Worm (Caenorhabditis elegans) whole organism, L2 larva: Measurements from ENCODE around the gene nhr-241.

Experiments used
- C34F6.9 ChIP-seq: fragments of 150-350 bp; optimal IDR thresholded peaks from 2 replicates; lab custom pipeline; 2014; ENCODE audit warnings: missing biosample characterization, missing genetic modification characterization
- ZK546.5 ChIP-seq: sonication (generic microtip); optimal IDR thresholded peaks from 2 replicates; lab custom pipeline; 2017; ENCODE audit warnings: missing biosample characterization, missing genetic modification characterization
- alr-1 ChIP-seq: fragments of 150-350 bp; optimal IDR thresholded peaks from 2 replicates; lab custom pipeline; 2014; ENCODE audit warnings: missing biosample characterization, missing genetic modification characterization
- ama-1 ChIP-seq: fragments of 150-350 bp; optimal IDR thresholded peaks from 2 replicates; lab custom pipeline; 2018; ENCODE audit warnings: inconsistent platforms
- ceh-82 ChIP-seq: fragments of 150-350 bp; optimal IDR thresholded peaks from 2 replicates; lab custom pipeline; 2014; ENCODE audit warnings: missing biosample characterization, missing genetic modification characterization
- crh-2 ChIP-seq: sonication (generic microtip); optimal IDR thresholded peaks from 2 replicates; lab custom pipeline; 2017; ENCODE audit warnings: missing biosample characterization, missing genetic modification characterization
- dmd-4 ChIP-seq: sonication (generic microtip); optimal IDR thresholded peaks from 2 replicates; lab custom pipeline; 2017; ENCODE audit warnings: missing biosample characterization, missing genetic modification characterization
- elt-3 ChIP-seq: sonication (generic microtip); optimal IDR thresholded peaks from 2 replicates; lab custom pipeline; 2017; ENCODE audit warnings: missing biosample characterization, missing genetic modification characterization
- fos-1 ChIP-seq: fragments of 150-350 bp; optimal IDR thresholded peaks from 2 replicates; lab custom pipeline; 2014; ENCODE audit warnings: missing biosample characterization, missing genetic modification characterization
- gmeb-1 ChIP-seq: fragments of 150-350 bp; optimal IDR thresholded peaks from 2 replicates; lab custom pipeline; 2014; ENCODE audit warnings: missing biosample characterization, missing genetic modification characterization
- lin-11 ChIP-seq: fragments of 150-350 bp; sonication (generic microtip); optimal IDR thresholded peaks from 2 replicates; lab custom pipeline; 2014; ENCODE audit warnings: missing biosample characterization, missing genetic modification characterization, inconsistent platforms, mixed read lengths
- lin-13 ChIP-seq: fragments of 150-350 bp; optimal IDR thresholded peaks from 2 replicates; lab custom pipeline; 2014; ENCODE audit warnings: missing biosample characterization, missing genetic modification reagents, missing genetic modification characterization
- lin-39 ChIP-seq: fragments of 150-350 bp; optimal IDR thresholded peaks from 2 replicates; lab custom pipeline; 2014; ENCODE audit warnings: missing biosample characterization, missing genetic modification reagents, missing genetic modification characterization
- lsy-2 ChIP-seq, 2 experiments: fragments of 150-350 bp in 1 of 2; sonication (generic microtip) in 1 of 2; optimal IDR thresholded peaks; 2 replicates each; lab custom pipeline; 2014 to 2017; ENCODE audit warnings: missing biosample characterization in 2 of 2, missing genetic modification characterization in 2 of 2
- mab-5 ChIP-seq: fragments of 150-350 bp; optimal IDR thresholded peaks from 2 replicates; lab custom pipeline; 2014; ENCODE audit warnings: missing biosample characterization, missing genetic modification characterization
- mdl-1 ChIP-seq, 2 experiments: fragments of 150-350 bp in 1 of 2; sonication (generic microtip) in 1 of 2; optimal IDR thresholded peaks; 2 replicates each; lab custom pipeline; 2017; ENCODE audit warnings: missing biosample characterization in 2 of 2, missing genetic modification characterization in 2 of 2
- nhr-10 ChIP-seq: sonication (generic microtip); optimal IDR thresholded peaks from 2 replicates; lab custom pipeline; 2017; ENCODE audit warnings: missing biosample characterization, missing genetic modification characterization
- nhr-129 ChIP-seq: fragments of 150-350 bp; optimal IDR thresholded peaks from 2 replicates; lab custom pipeline; 2014; ENCODE audit warnings: missing biosample characterization, missing genetic modification characterization
- nhr-21 ChIP-seq: fragments of 150-350 bp; optimal IDR thresholded peaks from 2 replicates; lab custom pipeline; 2014; ENCODE audit warnings: missing biosample characterization, missing genetic modification characterization
- nhr-23 ChIP-seq: fragments of 150-350 bp; optimal IDR thresholded peaks from 2 replicates; lab custom pipeline; 2014; ENCODE audit warnings: missing biosample characterization, missing genetic modification reagents, missing genetic modification characterization
- nhr-25 ChIP-seq: fragments of 150-350 bp; sonication (generic microtip); optimal IDR thresholded peaks from 3 replicates; lab custom pipeline; 2014; ENCODE audit warnings: missing biosample characterization, missing genetic modification characterization
- nhr-6 ChIP-seq: fragments of 150-350 bp; optimal IDR thresholded peaks from 2 replicates; lab custom pipeline; 2014; ENCODE audit warnings: missing biosample characterization, missing genetic modification characterization
- nhr-77 ChIP-seq: fragments of 150-350 bp; optimal IDR thresholded peaks from 2 replicates; lab custom pipeline; 2014; ENCODE audit warnings: missing biosample characterization, missing genetic modification characterization
- peb-1 ChIP-seq: fragments of 150-350 bp; optimal IDR thresholded peaks from 2 replicates; lab custom pipeline; 2014; ENCODE audit warnings: missing biosample characterization, missing genetic modification characterization
- sma-3 ChIP-seq: sonication (generic microtip); optimal IDR thresholded peaks from 2 replicates; lab custom pipeline; 2016; ENCODE audit warnings: missing genetic modification reagents, missing genetic modification characterization, missing compliant biosample characterization
- sma-9 ChIP-seq, 2 experiments: fragments of 150-350 bp in 1 of 2; sonication (generic microtip) in 1 of 2; optimal IDR thresholded peaks; 2 replicates each; lab custom pipeline; 2014 to 2016; ENCODE audit warnings: missing genetic modification characterization in 2 of 2, mild to moderate bottlenecking in 1 of 2, missing biosample characterization in 1 of 2, missing compliant biosample characterization in 1 of 2, missing genetic modification reagents in 1 of 2, moderate library complexity in 1 of 2
- snpc-4 ChIP-seq: fragments of 150-350 bp; optimal IDR thresholded peaks from 2 replicates; lab custom pipeline; 2014; ENCODE audit warnings: missing biosample characterization, missing genetic modification characterization
- unc-55 ChIP-seq: fragments of 150-350 bp; sonication (generic microtip); optimal IDR thresholded peaks from 3 replicates; lab custom pipeline; 2014; ENCODE audit warnings: missing biosample characterization, missing genetic modification reagents, missing genetic modification characterization
- unc-62 ChIP-seq: fragments of 150-350 bp; optimal IDR thresholded peaks from 2 replicates; lab custom pipeline; 2014; ENCODE audit warnings: missing biosample characterization, missing genetic modification reagents, missing genetic modification characterization
- ztf-1 ChIP-seq: fragments of 200-800 bp; sonication (Bioruptor generic); conservative IDR thresholded peaks from 2 replicates; pipeline ENCODE4 v1.3.6; 2022; ENCODE audit warnings: missing genetic modification characterization, missing compliant biosample characterization
- ztf-11 ChIP-seq: sonication (generic microtip); optimal IDR thresholded peaks from 2 replicates; lab custom pipeline; 2017; ENCODE audit warnings: missing biosample characterization, missing genetic modification characterization
- ztf-4 ChIP-seq: fragments of 150-350 bp; optimal IDR thresholded peaks from 2 replicates; lab custom pipeline; 2014; ENCODE audit warnings: missing biosample characterization, missing genetic modification characterization

The nhr-241 gene

ce11 chrV:18701306-18701705 is 2.1 kb downstream of the nhr-241 start, which contains the start of gene Y69H2.9:
Y69H2.9 (plus strand) TSS chrV:18701538.
- TF ChIP-seq fos-1 (tag; lab: Kevin White, UChicago) (peak; percentile 46), gmeb-1 (tag; lab: Kevin White, UChicago) (peak; percentile 19), sma-3 (GFP tag; lab: Kevin White, UChicago) (peak; percentile 62), nhr-10 (tag; lab: Kevin White, UChicago) (no peak), lin-39 (tag; lab: Kevin White, UChicago) (no peak), nhr-129 (tag; lab: Kevin White, UChicago) (no peak), nhr-21 (tag; lab: Kevin White, UChicago) (no peak)

- TF ChIP-seq crh-2 (tag; lab: Kevin White, UChicago) (no peak), snpc-4 (tag; lab: Kevin White, UChicago) (no peak), ZK546.5 (tag; lab: Kevin White, UChicago) (no peak), nhr-23 (no peak), lin-11 (tag; lab: Kevin White, UChicago) (no peak), ama-1 (lab: Kevin White, UChicago) (no peak), peb-1 (tag; lab: Kevin White, UChicago) (no peak), ztf-11 (no peak), sma-9 (GFP tag; optimal IDR thresholded peaks at IDR 0.05; lab: Kevin White, UChicago) (no peak), sma-9 (tag; optimal IDR thresholded peaks at IDR 0.05; lab: Kevin White, UChicago) (no peak), elt-3 (no peak), ceh-82 (tag; lab: Kevin White, UChicago) (no peak), nhr-77 (tag; lab: Kevin White, UChicago) (no peak), nhr-10 (tag; lab: Kevin White, UChicago) (no peak), C34F6.9 (tag; lab: Kevin White, UChicago) (no peak), unc-62 (GFP tag; lab: Kevin White, UChicago) (no peak)
Measured at ce11 chrV:18705319-18706062, 6.2 kb downstream of the nhr-241 start.

- TF ChIP-seq ztf-4 (tag; lab: Kevin White, UChicago) (no peak), nhr-6 (tag; lab: Kevin White, UChicago) (no peak), dmd-4 (no peak), mab-5 (tag; lab: Kevin White, UChicago) (no peak), nhr-21 (tag; lab: Kevin White, UChicago) (no peak), sma-3 (GFP tag; lab: Kevin White, UChicago) (no peak), C34F6.9 (tag; lab: Kevin White, UChicago) (no peak), crh-2 (tag; lab: Kevin White, UChicago) (no peak), lin-13 (GFP tag; lab: Kevin White, UChicago) (no peak), nhr-25 (no peak)
Measured at ce11 chrV:18706063-18706620, 6.9 kb downstream of the nhr-241 start, which contains the start of gene Y17D7C.1. Y17D7C.1 (plus strand) TSS chrV:18706570.

- no peak for TF ChIP-seq crh-2 (tag; lab: Kevin White, UChicago)
Measured at ce11 chrV:18708015-18708414, 8.8 kb downstream of the nhr-241 start.

- TF ChIP-seq ztf-1 (GFP tag; lab: Robert Waterston, UW) = no peak
- no peak for TF ChIP-seq alr-1 (tag; lab: Kevin White, UChicago)
- no peak for TF ChIP-seq ZK546.5 (tag; lab: Kevin White, UChicago)
- TF ChIP-seq fos-1 (tag; lab: Kevin White, UChicago) = no peak
- no peak for TF ChIP-seq mdl-1 (tag; optimal IDR thresholded peaks at IDR 0.05; lab: Kevin White, UChicago)
- no peak for TF ChIP-seq lin-13 (GFP tag; lab: Kevin White, UChicago)
- TF ChIP-seq nhr-21 (tag; lab: Kevin White, UChicago) = no peak
- TF ChIP-seq sma-9 (GFP tag; optimal IDR thresholded peaks at IDR 0.05; lab: Kevin White, UChicago) = no peak
- no peak for TF ChIP-seq sma-9 (tag; optimal IDR thresholded peaks at IDR 0.05; lab: Kevin White, UChicago)
- TF ChIP-seq lsy-2 (tag; optimal IDR thresholded peaks at IDR 0.05; lab: Kevin White, UChicago) = no peak
- TF ChIP-seq nhr-6 (tag; lab: Kevin White, UChicago) = no peak
- no peak for TF ChIP-seq dmd-4
- TF ChIP-seq nhr-10 (tag; lab: Kevin White, UChicago) = no peak
- TF ChIP-seq nhr-25 = no peak
- TF ChIP-seq unc-55 (GFP tag; lab: Kevin White, UChicago) = no peak
Measured at ce11 chrV:18709203-18709860, 10.1 kb downstream of the nhr-241 start, which contains the start of gene Y17D7C.6. Y17D7C.6 (plus strand) TSS chrV:18709810.
